Fruit fly (Drosophila melanogaster): Measurements from ENCODE around the gene CG14260.

The CG14260 gene

dm6 chr3R:27281022-27281810, 16.0 kb downstream of the CG14260 start (continued):
- TF ChIP-seq vvl (GFP tag; IDR thresholded peaks at IDR 0.05) (peak; percentile 99), CG31441 (GFP tag; IDR thresholded peaks at IDR 0.05) (peak; percentile 82), CG30403 (GFP tag; optimal IDR thresholded peaks at IDR 0.05) (peak; percentile 94), Fer1 (GFP tag; optimal IDR thresholded peaks at IDR 0.05) (peak; percentile 97), phol (tag; optimal IDR thresholded peaks at IDR 0.05) (peak; percentile 91), Blimp-1 (GFP tag; optimal IDR thresholded peaks at IDR 0.05) (peak; percentile 92), CG8478 (optimal IDR thresholded peaks at IDR 0.05) (peak; percentile 82), Elba2 (GFP tag; optimal IDR thresholded peaks at IDR 0.05) (no peak), CG9215 (GFP tag; IDR thresholded peaks at IDR 0.05) (peak; percentile 93), CG5180 (GFP tag; optimal IDR thresholded peaks at IDR 0.05) (peak; percentile 71), CG33213 (GFP tag; optimal IDR thresholded peaks at IDR 0.05) (peak; percentile 93), Oaz (GFP tag; IDR thresholded peaks at IDR 0.05) (peak; percentile 96), CG5245 (GFP tag; optimal IDR thresholded peaks at IDR 0.05) (peak; percentile 92), bigmax (GFP tag; optimal IDR thresholded peaks at IDR 0.05) (peak; percentile 68), Meics (GFP tag; optimal IDR thresholded peaks at IDR 0.05) (peak; percentile 97), CG3065 (GFP tag; optimal IDR thresholded peaks at IDR 0.05) (peak; percentile 85), CG17829 (tag; optimal IDR thresholded peaks at IDR 0.05) (peak; percentile 87), Hr51 (GFP tag; optimal IDR thresholded peaks at IDR 0.05) (peak; percentile 92 to 95), Jarid2 (GFP tag; optimal IDR thresholded peaks at IDR 0.05) (peak; percentile 83), mirr (GFP tag; optimal IDR thresholded peaks at IDR 0.05) (peak; percentile 87), Rfx (GFP tag; IDR thresholded peaks at IDR 0.05) (peak; percentile 98), CG7987 (GFP tag; optimal IDR thresholded peaks at IDR 0.05) (peak; percentile 98), dati (GFP tag; IDR thresholded peaks at IDR 0.05) (peak; percentile 94), E2f2 (GFP tag; IDR thresholded peaks at IDR 0.05) (peak; percentile 84), Awh (GFP tag; IDR thresholded peaks at IDR 0.05) (peak; percentile 96), pum (GFP tag; optimal IDR thresholded peaks at IDR 0.05) (peak; percentile 94), CG14667 (GFP tag; IDR thresholded peaks at IDR 0.05) (peak; percentile 95), ro (GFP tag; IDR thresholded peaks at IDR 0.05) (peak; percentile 88), wor (GFP tag; IDR thresholded peaks at IDR 0.05) (peak; percentile 93), slp2 (GFP tag; optimal IDR thresholded peaks at IDR 0.05) (peak; percentile 92), Dp (GFP tag; optimal IDR thresholded peaks at IDR 0.05) (peak; percentile 22), CG9817 (tag; optimal IDR thresholded peaks at IDR 0.05) (peak; percentile 93), CG16815 (GFP tag; optimal IDR thresholded peaks at IDR 0.05) (peak; percentile 97), nerfin-2 (GFP tag; IDR thresholded peaks at IDR 0.05; ENCODE audit: partially characterized antibody) (peak; percentile 62), pfk (GFP tag; optimal IDR thresholded peaks at IDR 0.05) (no peak), CG6654 (GFP tag; optimal IDR thresholded peaks at IDR 0.05) (peak; percentile 86), btn (GFP tag; optimal IDR thresholded peaks at IDR 0.05) (peak; percentile 92), kni (GFP tag; optimal IDR thresholded peaks at IDR 0.05) (peak; percentile 92), CG2120 (GFP tag; optimal IDR thresholded peaks at IDR 0.05) (peak; percentile 98), tx (GFP tag; optimal IDR thresholded peaks at IDR 0.05) (peak; percentile 91), gcm2 (GFP tag; optimal IDR thresholded peaks at IDR 0.05) (peak; percentile 89), CG12236 (GFP tag; optimal IDR thresholded peaks at IDR 0.05) (peak; percentile 82), CG15011 (GFP tag; optimal IDR thresholded peaks at IDR 0.05) (peak; percentile 91), hth (optimal IDR thresholded peaks at IDR 0.05) (no peak), CG9727 (GFP tag; optimal IDR thresholded peaks at IDR 0.05) (peak; percentile 95), lbe (GFP tag; optimal IDR thresholded peaks at IDR 0.05) (peak; percentile 89), CG6683 (GFP tag; optimal IDR thresholded peaks at IDR 0.05) (peak; percentile 91), ind (GFP tag; optimal IDR thresholded peaks at IDR 0.05) (peak; percentile 98), D (optimal IDR thresholded peaks at IDR 0.05) (no peak), D (GFP tag; optimal IDR thresholded peaks at IDR 0.05) (peak; percentile 88)
